Worm (Caenorhabditis elegans) whole organism, young adult: ENCODE measurements around the gene K07E3.4.

ENCODE experiments used
- B0019.2 ChIP-seq: fragments of 200-800 bp; sonication (Bioruptor generic); conservative IDR thresholded peaks from 2 replicates; pipeline ENCODE4 v1.3.6; 2022; ENCODE audit warnings: missing genetic modification reagents, missing genetic modification characterization, missing compliant biosample characterization
- B0035.1 ChIP-seq: sonication (generic microtip); optimal IDR thresholded peaks from 2 replicates; lab custom pipeline; 2016; ENCODE audit warnings: missing genetic modification characterization, mild to moderate bottlenecking, missing compliant biosample characterization, missing genotype, missing genetic modification reagents
- B0261.1 ChIP-seq: sonication (generic microtip); optimal IDR thresholded peaks from 2 replicates; lab custom pipeline; 2016; ENCODE audit warnings: mild to moderate bottlenecking, missing genetic modification characterization, moderate library complexity, missing compliant biosample characterization
- B0336.3 ChIP-seq: fragments of 200-800 bp; sonication (Bioruptor generic); IDR thresholded peaks from 2 replicates; pipeline ENCODE4 v1.3.6; 2022; ENCODE audit warnings: missing genetic modification characterization, missing compliant biosample characterization
- C06A6.2 ChIP-seq: fragments of 200-800 bp; sonication (Bioruptor generic); conservative IDR thresholded peaks from 2 replicates; pipeline ENCODE4 v1.3.6; 2022; ENCODE audit warnings: missing genetic modification characterization, missing compliant biosample characterization
- F10E7.11 ChIP-seq: sonication (generic microtip); optimal IDR thresholded peaks from 2 replicates; lab custom pipeline; 2017; ENCODE audit warnings: mild to moderate bottlenecking, missing genetic modification characterization, moderate library complexity, missing compliant biosample characterization
- F23B12.7 ChIP-seq: sonication (generic microtip); optimal IDR thresholded peaks from 2 replicates; lab custom pipeline; 2017; ENCODE audit warnings: missing genetic modification characterization, mild to moderate bottlenecking, missing compliant biosample characterization, antibody characterized with exemption, moderate library complexity; ENCODE audit not compliant: insufficient read depth
- F52B5.7 ChIP-seq: sonication (generic microtip); optimal IDR thresholded peaks from 2 replicates; lab custom pipeline; 2016; ENCODE audit warnings: mild to moderate bottlenecking, missing genetic modification characterization, missing compliant biosample characterization
- F57C9.4 ChIP-seq: sonication (generic microtip); optimal IDR thresholded peaks from 2 replicates; lab custom pipeline; 2017; ENCODE audit warnings: mild to moderate bottlenecking, missing genetic modification characterization, missing compliant biosample characterization
- Y67H2A.10 ChIP-seq: fragments of 200-800 bp; sonication (Bioruptor generic); conservative IDR thresholded peaks from 2 replicates; pipeline ENCODE4 v1.3.6; 2022; ENCODE audit warnings: missing genetic modification reagents, missing genetic modification characterization, missing compliant biosample characterization
- Y79H2A.3 ChIP-seq: fragments of 200-800 bp; sonication (Bioruptor generic); conservative IDR thresholded peaks from 2 replicates; pipeline ENCODE4 v1.3.6; 2022; ENCODE audit warnings: missing genetic modification reagents, missing genetic modification characterization, missing compliant biosample characterization
- akir-1 ChIP-seq: fragments of 200-800 bp; sonication (Bioruptor generic); optimal IDR thresholded peaks from 2 replicates; lab custom pipeline; 2018; ENCODE audit warnings: mild to moderate bottlenecking, missing genetic modification characterization, moderate library complexity, missing compliant biosample characterization
- atf-7 ChIP-seq: sonication (generic microtip); optimal IDR thresholded peaks from 2 replicates; lab custom pipeline; 2017; ENCODE audit warnings: mild to moderate bottlenecking, missing genetic modification characterization, missing compliant biosample characterization
- athp-1 ChIP-seq: sonication (generic microtip); optimal IDR thresholded peaks from 2 replicates; lab custom pipeline; 2017; ENCODE audit warnings: mild to moderate bottlenecking, missing genetic modification characterization, missing compliant biosample characterization
- attf-3 ChIP-seq: fragments of 200-800 bp; sonication (Bioruptor generic); conservative IDR thresholded peaks from 2 replicates; pipeline ENCODE4 v1.3.6; 2022; ENCODE audit warnings: missing genetic modification reagents, missing genetic modification characterization, missing compliant biosample characterization
- attf-6 ChIP-seq: fragments of 200-800 bp; sonication (Bioruptor generic); IDR thresholded peaks from 2 replicates; pipeline ENCODE4 v1.3.6; 2022; ENCODE audit warnings: missing genetic modification reagents, missing genetic modification characterization, missing compliant biosample characterization
- cebp-1 ChIP-seq, 2 experiments: fragments of 200-800 bp in 1 of 2; sonication (Bioruptor generic) in 1 of 2; sonication (generic microtip) in 1 of 2; IDR thresholded peaks in 1 of 2; optimal IDR thresholded peaks in 1 of 2; 2 replicates each; pipeline versions ENCODE4 v1.3.6 to Lab custom; 2017 to 2022; ENCODE audit warnings: missing compliant biosample characterization in 2 of 2, missing genetic modification characterization in 2 of 2, mild to moderate bottlenecking in 1 of 2, missing genetic modification reagents in 1 of 2, moderate library complexity in 1 of 2
- cebp-2 ChIP-seq: fragments of 200-800 bp; sonication (Bioruptor generic); IDR thresholded peaks from 2 replicates; pipeline ENCODE4 v1.3.6; 2022; ENCODE audit warnings: missing genetic modification characterization, missing compliant biosample characterization
- ceh-27 ChIP-seq: fragments of 200-800 bp; sonication (Bioruptor generic); optimal IDR thresholded peaks from 2 replicates; lab custom pipeline; 2018; ENCODE audit warnings: mild to moderate bottlenecking, missing genetic modification characterization, moderate library complexity, missing compliant biosample characterization
- ceh-40 ChIP-seq: fragments of 200-800 bp; sonication (Bioruptor generic); IDR thresholded peaks from 2 replicates; pipeline ENCODE4 v1.3.6; 2022; ENCODE audit warnings: missing genetic modification characterization, missing compliant biosample characterization
- ceh-58 ChIP-seq: fragments of 200-800 bp; sonication (Bioruptor generic); IDR thresholded peaks from 2 replicates; pipeline ENCODE4 v1.3.6; 2022; ENCODE audit warnings: missing genetic modification characterization, missing compliant biosample characterization
- ceh-79 ChIP-seq: sonication (generic microtip); optimal IDR thresholded peaks from 2 replicates; lab custom pipeline; 2017; ENCODE audit warnings: mild to moderate bottlenecking, missing genetic modification characterization, missing compliant biosample characterization
- die-1 ChIP-seq: sonication (generic microtip); optimal IDR thresholded peaks from 2 replicates; lab custom pipeline; 2016; ENCODE audit warnings: missing genotype, mild to moderate bottlenecking, missing genetic modification characterization, missing compliant biosample characterization
- dpff-1 ChIP-seq: sonication (generic microtip); optimal IDR thresholded peaks from 2 replicates; lab custom pipeline; 2017; ENCODE audit warnings: mild to moderate bottlenecking, missing genetic modification characterization, missing compliant biosample characterization
- egl-18 ChIP-seq: fragments of 200-800 bp; sonication (Bioruptor generic); IDR thresholded peaks from 2 replicates; pipeline ENCODE4 v1.3.6; 2022; ENCODE audit warnings: missing genetic modification reagents, missing genetic modification characterization, missing compliant biosample characterization
- egrh-3 ChIP-seq: fragments of 200-800 bp; sonication (Bioruptor generic); IDR thresholded peaks from 2 replicates; pipeline ENCODE4 v1.3.6; 2022; ENCODE audit warnings: missing genetic modification reagents, missing genetic modification characterization, missing compliant biosample characterization
- hmg-20 ChIP-seq: fragments of 200-800 bp; sonication (Bioruptor generic); IDR thresholded peaks from 2 replicates; pipeline ENCODE4 v1.3.6; 2022; ENCODE audit warnings: missing genetic modification reagents, missing genetic modification characterization, missing compliant biosample characterization
- hrde-1 ChIP-seq: sonication (generic microtip); optimal IDR thresholded peaks from 2 replicates; lab custom pipeline; 2016; ENCODE audit warnings: missing genetic modification characterization, mild to moderate bottlenecking, missing compliant biosample characterization, moderate library complexity, missing genotype, missing genetic modification reagents, borderline replicate concordance
- lag-1 ChIP-seq: fragments of 200-800 bp; sonication (Bioruptor generic); IDR thresholded peaks from 2 replicates; pipeline ENCODE4 v1.3.6; 2022; ENCODE audit warnings: missing genetic modification reagents, missing genetic modification characterization, missing compliant biosample characterization
- lsl-1 ChIP-seq: fragments of 200-800 bp; sonication (Bioruptor generic); optimal IDR thresholded peaks from 2 replicates; lab custom pipeline; 2018; ENCODE audit warnings: mild to moderate bottlenecking, missing genetic modification characterization, moderate library complexity, missing compliant biosample characterization
- madf-3 ChIP-seq: fragments of 200-800 bp; sonication (Bioruptor generic); IDR thresholded peaks from 2 replicates; pipeline ENCODE4 v1.3.6; 2022; ENCODE audit warnings: missing genetic modification reagents, missing genetic modification characterization, missing compliant biosample characterization
- madf-6 ChIP-seq: fragments of 200-800 bp; sonication (Bioruptor generic); IDR thresholded peaks from 2 replicates; pipeline ENCODE4 v1.3.6; 2022; ENCODE audit warnings: missing genetic modification reagents, missing genetic modification characterization, missing compliant biosample characterization
- nfya-1 ChIP-seq: sonication (generic microtip); optimal IDR thresholded peaks from 2 replicates; lab custom pipeline; 2017; ENCODE audit warnings: antibody characterized with exemption, missing compliant biosample characterization, missing genetic modification characterization, borderline replicate concordance; ENCODE audit not compliant: insufficient read depth
- nfya-2 ChIP-seq: fragments of 200-800 bp; sonication (Bioruptor generic); IDR thresholded peaks from 2 replicates; pipeline ENCODE4 v1.3.6; 2022; ENCODE audit warnings: missing genetic modification reagents, missing genetic modification characterization, missing compliant biosample characterization
- nhr-27 ChIP-seq: fragments of 200-800 bp; sonication (Bioruptor generic); optimal IDR thresholded peaks from 2 replicates; lab custom pipeline; 2018; ENCODE audit warnings: mild to moderate bottlenecking, missing genetic modification characterization, moderate library complexity, missing compliant biosample characterization
- nhr-90 ChIP-seq: sonication (generic microtip); optimal IDR thresholded peaks from 2 replicates; lab custom pipeline; 2016; ENCODE audit warnings: missing genotype, mild to moderate bottlenecking, missing genetic modification characterization, missing compliant biosample characterization
- repo-1 ChIP-seq: sonication (generic microtip); optimal IDR thresholded peaks from 2 replicates; lab custom pipeline; 2017; ENCODE audit warnings: mild to moderate bottlenecking, missing genetic modification characterization, missing compliant biosample characterization
- rpc-1 ChIP-seq, 2 experiments: fragments of 150-350 bp in 1 of 2; sonication (generic microtip) in 1 of 2; optimal IDR thresholded peaks; 2 replicates each; lab custom pipeline; 2014 to 2018; ENCODE audit warnings: missing biosample characterization in 1 of 2, missing genetic modification characterization in 1 of 2, missing genetic modification reagents in 1 of 2, missing genotype in 1 of 2
- snpc-1.3 ChIP-seq: sonication (generic microtip); optimal IDR thresholded peaks from 2 replicates; lab custom pipeline; 2017; ENCODE audit warnings: missing genetic modification characterization, mild to moderate bottlenecking, missing compliant biosample characterization, antibody characterized with exemption, moderate library complexity, missing genotype, missing genetic modification reagents; ENCODE audit not compliant: insufficient read depth
- sptf-2 ChIP-seq: fragments of 200-800 bp; sonication (Bioruptor generic); optimal IDR thresholded peaks from 2 replicates; lab custom pipeline; 2018; ENCODE audit warnings: mild to moderate bottlenecking, missing genetic modification characterization, missing compliant biosample characterization
- tbx-9 ChIP-seq: sonication (generic microtip); optimal IDR thresholded peaks from 2 replicates; lab custom pipeline; 2016; ENCODE audit warnings: borderline replicate concordance, missing genetic modification characterization, inconsistent platforms, missing compliant biosample characterization
- xnd-1 ChIP-seq: sonication (generic microtip); optimal IDR thresholded peaks from 2 replicates; lab custom pipeline; 2016; ENCODE audit warnings: missing genotype, missing genetic modification reagents, missing genetic modification characterization, missing compliant biosample characterization
- ztf-22 ChIP-seq: fragments of 200-800 bp; sonication (Bioruptor generic); optimal IDR thresholded peaks from 2 replicates; lab custom pipeline; 2018; ENCODE audit warnings: mild to moderate bottlenecking, missing genetic modification characterization, moderate library complexity, missing compliant biosample characterization
- ztf-26 ChIP-seq: sonication (generic microtip); optimal IDR thresholded peaks from 2 replicates; lab custom pipeline; 2017; ENCODE audit warnings: missing genetic modification characterization, missing compliant biosample characterization
- ztf-3 ChIP-seq: fragments of 200-800 bp; sonication (Bioruptor generic); optimal IDR thresholded peaks from 2 replicates; lab custom pipeline; 2018; ENCODE audit warnings: mild to moderate bottlenecking, missing genetic modification characterization, missing compliant biosample characterization

The K07E3.4 gene

DNA sequence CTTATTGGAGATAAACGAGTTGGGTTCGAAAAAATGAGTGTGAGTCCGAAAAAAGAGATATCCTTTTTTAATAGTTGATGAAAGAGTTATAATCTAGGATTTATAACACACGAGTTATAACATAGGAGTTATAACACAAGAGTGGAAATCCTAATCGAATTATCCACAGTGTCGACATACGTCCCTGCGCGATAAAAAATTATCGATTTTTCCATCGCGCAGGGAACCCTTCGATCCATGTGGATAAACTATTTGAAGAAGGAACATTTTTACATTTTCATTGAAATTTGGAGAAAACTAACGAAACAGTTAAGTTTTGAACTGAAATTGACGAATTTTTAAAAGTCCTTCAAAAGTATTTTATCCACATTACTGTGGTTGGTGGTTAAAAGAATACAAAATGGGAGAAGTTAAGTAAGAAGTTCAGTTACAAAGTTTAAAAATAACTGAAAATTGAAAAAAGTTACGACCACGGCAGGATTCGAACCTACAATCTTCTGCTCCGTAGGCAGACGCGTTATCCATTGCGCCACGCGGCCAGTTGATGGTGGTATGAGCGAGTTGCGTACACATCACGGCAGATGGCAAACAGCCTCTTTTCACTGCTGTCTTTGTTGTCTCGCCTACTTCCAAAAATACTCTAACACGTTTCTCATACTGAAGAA, 47.5 kb downstream of the K07E3.4 start (continued):
- TF ChIP-seq Y79H2A.3, result no peak
- TF ChIP-seq ceh-79 (tag; lab: Kevin White, UChicago), result peak; percentile 84
- TF ChIP-seq ztf-22 (GFP tag; lab: Kevin White, UChicago), result peak; percentile 95
- peak; percentile 97 for TF ChIP-seq B0261.1 (tag; lab: Kevin White, UChicago)
- no peak for TF ChIP-seq nfya-1
- TF ChIP-seq dpff-1 (tag; lab: Kevin White, UChicago), result peak; percentile 97
- 0 out of 2 replicates have a peak, but pooled peaks have one; percentile 5 for TF ChIP-seq B0019.2 (GFP tag; lab: Robert Waterston, UW)
- peak; percentile 8 for TF ChIP-seq snpc-1.3
- peak; percentile 75 for TF ChIP-seq akir-1 (GFP tag; lab: Kevin White, UChicago)
- TF ChIP-seq cebp-2 (GFP tag; lab: Robert Waterston, UW), result peak; percentile 95; the same call in 1 of the 2 replicates
- peak; percentile 96 for TF ChIP-seq B0035.1 (tag; lab: Kevin White, UChicago)
- peak; percentile 92 for TF ChIP-seq F10E7.11 (tag; lab: Kevin White, UChicago)
- peak; percentile 27 for TF ChIP-seq hrde-1 (tag; lab: Kevin White, UChicago)
- peak; percentile 100 for TF ChIP-seq ztf-26 (tag; lab: Kevin White, UChicago)
- TF ChIP-seq xnd-1, result no peak
- no peak; the same call in 1 of the 2 replicates for TF ChIP-seq attf-3 (GFP tag; lab: Robert Waterston, UW)
- peak; percentile 95 for TF ChIP-seq ceh-27 (GFP tag; lab: Kevin White, UChicago)
- TF ChIP-seq lsl-1 (GFP tag; lab: Kevin White, UChicago), result peak; percentile 15
- peak; percentile 1 for TF ChIP-seq tbx-9 (tag; lab: Kevin White, UChicago)
- peak; percentile 85 for TF ChIP-seq ceh-40 (GFP tag; lab: Robert Waterston, UW)
- TF ChIP-seq repo-1 (tag; lab: Kevin White, UChicago), result peak; percentile 99
- 0 out of 2 replicates have a peak, but pooled peaks have one; percentile 83 for TF ChIP-seq lag-1 (GFP tag; lab: Robert Waterston, UW)
- TF ChIP-seq B0336.3, result peak; percentile 99
- TF ChIP-seq nhr-27, result peak; percentile 60
- TF ChIP-seq ztf-3, result peak; percentile 95
- TF ChIP-seq cebp-1 (GFP tag; IDR thresholded peaks at IDR 0.05; lab: Robert Waterston, UW), result peak; percentile 67
- TF ChIP-seq cebp-1 (tag; optimal IDR thresholded peaks at IDR 0.05; lab: Kevin White, UChicago), result peak; percentile 97
- peak; percentile 64; the same call in 1 of the 2 replicates for TF ChIP-seq attf-6 (GFP tag; lab: Robert Waterston, UW)
- no peak for TF ChIP-seq nfya-2 (GFP tag; lab: Robert Waterston, UW)
- TF ChIP-seq atf-7 (tag; lab: Kevin White, UChicago), result peak; percentile 98
- peak; percentile 96 for TF ChIP-seq nhr-90 (tag; lab: Kevin White, UChicago)
- peak; percentile 97 for TF ChIP-seq F23B12.7 (tag; lab: Kevin White, UChicago)
- TF ChIP-seq athp-1 (tag; lab: Kevin White, UChicago), result peak; percentile 85
- peak; percentile 94 for TF ChIP-seq hmg-20 (GFP tag; lab: Robert Waterston, UW)
- TF ChIP-seq F57C9.4 (tag; lab: Kevin White, UChicago), result peak; percentile 74
- TF ChIP-seq rpc-1 (optimal IDR thresholded peaks at IDR 0.05; lab: Kevin White, UChicago), result peak; percentile 93
- peak; percentile 98 for TF ChIP-seq rpc-1 (tag; optimal IDR thresholded peaks at IDR 0.05; lab: Kevin White, UChicago)
- TF ChIP-seq C06A6.2 (GFP tag; lab: Robert Waterston, UW), result peak; percentile 97
- peak; percentile 94 for TF ChIP-seq egl-18 (GFP tag; lab: Robert Waterston, UW)
- peak; percentile 66 for TF ChIP-seq egrh-3 (GFP tag; lab: Robert Waterston, UW)
- TF ChIP-seq Y67H2A.10 (GFP tag; lab: Robert Waterston, UW), result no peak
- peak; percentile 49 for TF ChIP-seq madf-6
- TF ChIP-seq die-1, result peak; percentile 88
- 0 out of 2 replicates have a peak, but pooled peaks have one; percentile 45 for TF ChIP-seq ceh-58 (GFP tag; lab: Robert Waterston, UW)
- TF ChIP-seq madf-3 (GFP tag; lab: Robert Waterston, UW), result peak; percentile 86
- peak; percentile 59 for TF ChIP-seq F52B5.7 (tag; lab: Kevin White, UChicago)
- TF ChIP-seq sptf-2, result peak; percentile 14
